Worm (Caenorhabditis elegans) whole organism, L3 larva: ENCODE measurements around the gene tsen-2.
A peak's percentile ranks its signal among the peaks of the same experiment; 100 is the strongest.

Experiments
- R02D3.7 ChIP-seq: fragments of 150-350 bp; optimal IDR thresholded peaks from 2 replicates; lab custom pipeline; 2014; ENCODE audit warnings: missing biosample characterization, missing genetic modification characterization
- ZK546.5 ChIP-seq: sonication (generic microtip); optimal IDR thresholded peaks from 2 replicates; lab custom pipeline; 2017; ENCODE audit warnings: missing biosample characterization, missing genetic modification characterization
- ama-1 ChIP-seq: fragments of 150-350 bp; optimal IDR thresholded peaks from 2 replicates; lab custom pipeline; 2018
- ceh-82 ChIP-seq: fragments of 150-350 bp; optimal IDR thresholded peaks from 2 replicates; lab custom pipeline; 2014; ENCODE audit warnings: missing biosample characterization, missing genetic modification characterization
- ceh-9 ChIP-seq: sonication (generic microtip); optimal IDR thresholded peaks from 2 replicates; lab custom pipeline; 2018; ENCODE audit warnings: missing biosample characterization, missing genetic modification characterization
- daf-12 ChIP-seq: fragments of 150-350 bp; optimal IDR thresholded peaks from 2 replicates; lab custom pipeline; 2014; ENCODE audit warnings: missing biosample characterization, missing genetic modification reagents, missing genetic modification characterization
- egl-27 ChIP-seq: sonication (generic microtip); optimal IDR thresholded peaks from 4 replicates; lab custom pipeline; 2017; ENCODE audit warnings: missing biosample characterization, missing genetic modification reagents, missing genetic modification characterization
- egl-5 ChIP-seq: fragments of 150-350 bp; optimal IDR thresholded peaks from 2 replicates; lab custom pipeline; 2017; ENCODE audit warnings: missing biosample characterization, missing genetic modification reagents, missing genetic modification characterization, inconsistent platforms
- elt-1 ChIP-seq: fragments of 150-350 bp; optimal IDR thresholded peaks from 2 replicates; lab custom pipeline; 2014; ENCODE audit warnings: missing biosample characterization, missing genetic modification characterization
- elt-2 ChIP-seq: sonication (generic microtip); optimal IDR thresholded peaks from 2 replicates; lab custom pipeline; 2016; ENCODE audit warnings: missing genetic modification reagents, mild to moderate bottlenecking, missing genetic modification characterization, missing compliant biosample characterization
- elt-3 ChIP-seq, 3 experiments: fragments of 150-350 bp in 1 of 3; sonication (generic microtip) in 2 of 3; optimal IDR thresholded peaks; 2 replicates in 2 of 3; 4 replicates in 1 of 3; lab custom pipeline; 2014 to 2017; ENCODE audit warnings: missing biosample characterization in 3 of 3, missing genetic modification characterization in 3 of 3
- eor-1 ChIP-seq, 2 experiments: fragments of 150-350 bp; optimal IDR thresholded peaks; 2 replicates each; lab custom pipeline; 2014 to 2018; ENCODE audit warnings: missing biosample characterization in 2 of 2, missing genetic modification characterization in 2 of 2
- fkh-2 ChIP-seq: fragments of 150-350 bp; optimal IDR thresholded peaks from 2 replicates; lab custom pipeline; 2014; ENCODE audit warnings: missing biosample characterization, missing genetic modification reagents, missing genetic modification characterization
- hmg-11 ChIP-seq: sonication (generic microtip); optimal IDR thresholded peaks from 2 replicates; lab custom pipeline; 2016; ENCODE audit warnings: missing genetic modification characterization, missing compliant biosample characterization
- jun-1 ChIP-seq: fragments of 150-350 bp; optimal IDR thresholded peaks from 2 replicates; lab custom pipeline; 2014; ENCODE audit warnings: missing biosample characterization, missing genetic modification reagents, missing genetic modification characterization
- lin-15B ChIP-seq: fragments of 150-350 bp; optimal IDR thresholded peaks from 2 replicates; lab custom pipeline; 2014; ENCODE audit warnings: missing biosample characterization, missing genetic modification characterization
- lin-39 ChIP-seq: fragments of 150-350 bp; optimal IDR thresholded peaks from 2 replicates; lab custom pipeline; 2018; ENCODE audit warnings: missing biosample characterization, missing genetic modification reagents, missing genetic modification characterization
- mdl-1 ChIP-seq: fragments of 150-350 bp; optimal IDR thresholded peaks from 2 replicates; lab custom pipeline; 2014; ENCODE audit warnings: missing biosample characterization, missing genetic modification characterization
- nfya-1 ChIP-seq: sonication (generic microtip); optimal IDR thresholded peaks from 2 replicates; lab custom pipeline; 2017; ENCODE audit warnings: missing genetic modification characterization, mild to moderate bottlenecking, missing compliant biosample characterization, antibody characterized with exemption, moderate library complexity; ENCODE audit not compliant: insufficient read depth
- nhr-11 ChIP-seq: fragments of 150-350 bp; optimal IDR thresholded peaks from 2 replicates; lab custom pipeline; 2014; ENCODE audit warnings: missing biosample characterization, missing genetic modification characterization
- nhr-12 ChIP-seq: fragments of 150-350 bp; optimal IDR thresholded peaks from 2 replicates; lab custom pipeline; 2014; ENCODE audit warnings: missing biosample characterization, missing genetic modification characterization
- nhr-23 ChIP-seq: fragments of 150-350 bp; optimal IDR thresholded peaks from 2 replicates; lab custom pipeline; 2014; ENCODE audit warnings: missing biosample characterization, missing genetic modification reagents, missing genetic modification characterization
- nhr-237 ChIP-seq: fragments of 150-350 bp; optimal IDR thresholded peaks from 2 replicates; lab custom pipeline; 2014; ENCODE audit warnings: missing biosample characterization, missing genetic modification characterization
- nhr-28 ChIP-seq: fragments of 150-350 bp; optimal IDR thresholded peaks from 2 replicates; lab custom pipeline; 2014; ENCODE audit warnings: missing biosample characterization, missing genetic modification characterization
- nhr-43 ChIP-seq: sonication (generic microtip); optimal IDR thresholded peaks from 2 replicates; lab custom pipeline; 2016; ENCODE audit warnings: mild to moderate bottlenecking, missing genetic modification characterization, missing compliant biosample characterization; ENCODE audit not compliant: poor library complexity, severe bottlenecking
- nhr-76 ChIP-seq: fragments of 150-350 bp; sonication (generic microtip); optimal IDR thresholded peaks from 5 replicates; lab custom pipeline; 2014; ENCODE audit warnings: missing biosample characterization, missing genetic modification characterization
- nhr-77 ChIP-seq: fragments of 150-350 bp; optimal IDR thresholded peaks from 2 replicates; lab custom pipeline; 2014; ENCODE audit warnings: missing biosample characterization, missing genetic modification characterization
- pha-4 ChIP-seq: fragments of 150-350 bp; optimal IDR thresholded peaks from 2 replicates; lab custom pipeline; 2014; ENCODE audit warnings: missing biosample characterization, missing genetic modification reagents, missing genetic modification characterization
- pqm-1 ChIP-seq: fragments of 150-350 bp; optimal IDR thresholded peaks from 2 replicates; lab custom pipeline; 2017; ENCODE audit warnings: missing biosample characterization, missing genetic modification characterization, inconsistent platforms
- tbx-2 ChIP-seq: sonication (generic microtip); optimal IDR thresholded peaks from 2 replicates; lab custom pipeline; 2016; ENCODE audit warnings: mild to moderate bottlenecking, missing genetic modification characterization, missing compliant biosample characterization
- unc-39 ChIP-seq: sonication (generic microtip); optimal IDR thresholded peaks from 4 replicates; lab custom pipeline; 2017; ENCODE audit warnings: missing biosample characterization, missing genetic modification characterization
- unc-62 ChIP-seq: fragments of 150-350 bp; sonication (generic microtip); optimal IDR thresholded peaks from 4 replicates; lab custom pipeline; 2014; ENCODE audit warnings: missing biosample characterization, missing genetic modification reagents, missing genetic modification characterization
- zag-1 ChIP-seq: fragments of 150-350 bp; optimal IDR thresholded peaks from 2 replicates; lab custom pipeline; 2014; ENCODE audit warnings: missing biosample characterization, missing genetic modification characterization

Gene tsen-2

DNA sequence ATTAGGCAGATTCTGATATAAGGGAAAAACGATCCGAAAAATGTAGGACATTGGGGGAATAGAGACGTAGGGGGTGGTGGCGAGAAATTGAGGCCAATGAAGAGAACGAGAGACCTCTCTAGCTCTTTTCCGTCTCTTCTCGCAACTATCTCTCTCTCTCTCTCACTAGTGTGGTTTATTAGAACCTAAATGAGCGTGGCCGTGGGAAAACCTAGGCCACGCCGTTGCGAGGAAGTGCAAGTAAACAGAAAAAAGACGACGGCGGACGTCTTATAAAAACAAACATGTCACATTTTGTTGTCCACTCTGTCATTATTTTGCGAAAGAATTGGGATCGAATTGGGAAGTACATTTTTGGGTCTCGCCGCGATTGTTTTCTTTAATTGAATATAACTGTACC lies 28.1 kb downstream of the tsen-2 start (continued):
- TF ChIP-seq lin-15B (tag; lab: Kevin White, UChicago), result peak; percentile 97
- peak; percentile 86 for TF ChIP-seq egl-5 (tag; lab: Kevin White, UChicago)
- peak; percentile 47 for TF ChIP-seq R02D3.7
- peak; percentile 95 for TF ChIP-seq lin-39 (tag; lab: Kevin White, UChicago)
- TF ChIP-seq ama-1 (lab: Kevin White, UChicago), result peak; percentile 43
- no peak for TF ChIP-seq nhr-77 (tag; lab: Kevin White, UChicago)
- TF ChIP-seq pha-4, result peak; percentile 96
- peak; percentile 68 for TF ChIP-seq jun-1 (tag; lab: Kevin White, UChicago)
- TF ChIP-seq elt-3 (tag; optimal IDR thresholded peaks at IDR 0.05; lab: Kevin White, UChicago), result no peak
- TF ChIP-seq nfya-1, result peak; percentile 97
- TF ChIP-seq nhr-11 (tag; lab: Kevin White, UChicago), result no peak
- no peak for TF ChIP-seq unc-39
- peak; percentile 23 for TF ChIP-seq fkh-2 (tag; lab: Kevin White, UChicago)
- TF ChIP-seq ceh-9 (tag; lab: Kevin White, UChicago), result no peak
- peak; percentile 86 for TF ChIP-seq nhr-43 (tag; lab: Kevin White, UChicago)
- TF ChIP-seq nhr-28 (tag; lab: Kevin White, UChicago), result no peak
- TF ChIP-seq hmg-11 (tag; lab: Kevin White, UChicago), result peak; percentile 82
- TF ChIP-seq ZK546.5, result no peak
- peak; percentile 7 for TF ChIP-seq egl-27 (tag; lab: Kevin White, UChicago)
- TF ChIP-seq nhr-237 (tag; lab: Kevin White, UChicago), result no peak

ce11 chrIII:11869231-11869912 lies 28.7 kb downstream of the tsen-2 start, which contains the start of gene taf-12:
TSS of gene taf-12 (minus strand) at chrIII:11869281.
- no peak for TF ChIP-seq fkh-2 (tag; lab: Kevin White, UChicago)
- TF ChIP-seq zag-1 (tag; lab: Kevin White, UChicago), result no peak
- no peak for TF ChIP-seq nhr-43 (tag; lab: Kevin White, UChicago)
- TF ChIP-seq eor-1 (tag; optimal IDR thresholded peaks at IDR 0.05; lab: Kevin White, UChicago), result no peak
- TF ChIP-seq daf-12, result no peak
- no peak for TF ChIP-seq elt-1 (tag; lab: Kevin White, UChicago)
- TF ChIP-seq jun-1 (tag; lab: Kevin White, UChicago), result no peak
- TF ChIP-seq nhr-237 (tag; lab: Kevin White, UChicago), result no peak
- no peak for TF ChIP-seq nfya-1
- no peak for TF ChIP-seq unc-62 (GFP tag; lab: Kevin White, UChicago)
- TF ChIP-seq nhr-77 (tag; lab: Kevin White, UChicago), result no peak
- no peak for TF ChIP-seq ceh-82 (tag; lab: Kevin White, UChicago)
- TF ChIP-seq lin-39 (tag; lab: Kevin White, UChicago), result no peak
- TF ChIP-seq R02D3.7, result no peak
- TF ChIP-seq nhr-23 (tag; lab: Kevin White, UChicago), result no peak
- no peak for TF ChIP-seq lin-15B (tag; lab: Kevin White, UChicago)
- TF ChIP-seq elt-2 (tag; lab: Kevin White, UChicago), result no peak
- no peak for TF ChIP-seq tbx-2 (tag; lab: Kevin White, UChicago)
- TF ChIP-seq nhr-12, result no peak

- TF ChIP-seq pqm-1 (no peak), nfya-1 (peak; percentile 64)
Observed at ce11 chrIII:11866127-11866526, 31.9 kb downstream of the tsen-2 start.

- TF ChIP-seq mdl-1 (tag; lab: Kevin White, UChicago), result no peak
- TF ChIP-seq nhr-76 (tag; lab: Kevin White, UChicago), result no peak
- no peak for TF ChIP-seq lin-15B (tag; lab: Kevin White, UChicago)
- no peak for TF ChIP-seq hmg-11 (tag; lab: Kevin White, UChicago)
Observed at ce11 chrIII:11862149-11862548, 35.9 kb downstream of the tsen-2 start, which contains the start of gene Y56A3A.2. TSS of gene Y56A3A.2 (minus strand) at chrIII:11862249.

DNA sequence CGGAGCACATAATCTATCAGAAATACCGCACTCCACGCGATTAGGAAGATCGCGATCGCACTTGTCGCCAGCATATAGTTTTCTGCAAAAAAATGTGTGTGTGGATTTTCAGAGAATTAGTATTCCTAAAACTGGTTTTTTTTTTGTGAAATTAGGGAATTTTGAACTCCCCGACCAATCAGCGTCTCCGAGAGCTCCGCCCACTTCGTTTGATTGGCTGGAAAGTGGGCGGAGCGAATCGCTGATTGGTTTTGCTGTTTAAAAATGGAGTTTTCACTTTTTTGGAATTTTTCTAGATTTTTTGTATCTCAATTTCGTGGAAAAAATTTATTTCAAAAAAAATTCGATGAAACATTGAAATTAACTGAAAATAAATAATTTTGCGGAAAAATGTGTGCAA lies 36.9 kb downstream of the tsen-2 start:
- no peak for TF ChIP-seq nhr-237 (tag; lab: Kevin White, UChicago)
- TF ChIP-seq nfya-1, result peak; percentile 97
